Worm (Caenorhabditis elegans): Measurements from ENCODE around the gene lias-1.

ce11 chrIII:3548017-3548416, 43.1 kb upstream of the lias-1 start, which contains the start of gene C54C6.11:
- TF ChIP-seq ama-1 (optimal IDR thresholded peaks at IDR 0.05), result no peak
- no peak for TF ChIP-seq zag-1 (tag; optimal IDR thresholded peaks at IDR 0.05)
- no peak for TF ChIP-seq nhr-11 (tag; optimal IDR thresholded peaks at IDR 0.05)
- no peak for TF ChIP-seq C34F6.9 (tag; optimal IDR thresholded peaks at IDR 0.05)
- no peak for TF ChIP-seq nhr-77 (tag; optimal IDR thresholded peaks at IDR 0.05)
- no peak for TF ChIP-seq unc-62 (GFP tag; optimal IDR thresholded peaks at IDR 0.05)
- no peak for TF ChIP-seq egl-27 (tag; optimal IDR thresholded peaks at IDR 0.05)
- no peak for TF ChIP-seq unc-55 (GFP tag; optimal IDR thresholded peaks at IDR 0.05)
- TF ChIP-seq fos-1 (tag; optimal IDR thresholded peaks at IDR 0.05), result no peak
- TF ChIP-seq sma-3 (GFP tag; optimal IDR thresholded peaks at IDR 0.05), result no peak
- TF ChIP-seq lin-11 (tag; optimal IDR thresholded peaks at IDR 0.05), result no peak
- no peak for TF ChIP-seq unc-39 (tag; optimal IDR thresholded peaks at IDR 0.05)
